Fruit fly (Drosophila melanogaster) whole organism, embryonic: Measurements from ENCODE around the gene CG15337.

ENCODE experiments used
- Ada2b ChIP-seq: fragments of 200-800 bp; sonication (Bioruptor generic); IDR thresholded peaks from 2 replicates; pipeline ENCODE4 v1.3.6; 2022; ENCODE audit warnings: missing biosample characterization, missing genetic modification characterization
- Atf3 ChIP-seq: fragments of 200-800 bp; sonication (Bioruptor generic); optimal IDR thresholded peaks from 3 replicates; lab custom pipeline; 2016; ENCODE audit warnings: missing biosample characterization, missing genetic modification characterization
- BEAF-32 ChIP-seq: fragments of 200-800 bp; sonication (Bioruptor generic); optimal IDR thresholded peaks from 3 replicates; lab custom pipeline; 2017; ENCODE audit warnings: missing biosample characterization, missing genetic modification characterization, mild to moderate bottlenecking, moderate library complexity, missing genetic modification reagents
- Bteb2 ChIP-seq: fragments of 200-800 bp; sonication (Bioruptor generic); optimal IDR thresholded peaks from 2 replicates; lab custom pipeline; 2016; ENCODE audit warnings: missing biosample characterization, missing genetic modification characterization
- CG1024 ChIP-seq: fragments of 200-800 bp; sonication (Bioruptor generic); IDR thresholded peaks from 2 replicates; pipeline ENCODE4 v1.3.6; 2022; ENCODE audit warnings: missing biosample characterization, missing genetic modification characterization
- CG10267 ChIP-seq: fragments of 200-800 bp; sonication (Bioruptor generic); optimal IDR thresholded peaks from 2 replicates; lab custom pipeline; 2018; ENCODE audit warnings: missing biosample characterization, mild to moderate bottlenecking, missing genetic modification characterization, moderate library complexity
- CG11085 ChIP-seq: fragments of 200-800 bp; sonication (Bioruptor generic); IDR thresholded peaks from 2 replicates; pipeline ENCODE4 v1.3.6; 2022; ENCODE audit warnings: missing biosample characterization, missing genetic modification characterization
- CG12769 ChIP-seq: fragments of 200-800 bp; sonication (Bioruptor generic); optimal IDR thresholded peaks from 2 replicates; lab custom pipeline; 2019; ENCODE audit warnings: missing biosample characterization, mild to moderate bottlenecking, missing genetic modification characterization, moderate library complexity
- CG13287 ChIP-seq: fragments of 200-800 bp; sonication (Bioruptor generic); IDR thresholded peaks from 2 replicates; pipeline ENCODE4 v1.3.6; 2022; ENCODE audit warnings: missing biosample characterization, missing genetic modification characterization; ENCODE audit not compliant: partially characterized antibody
- CG14014 ChIP-seq: fragments of 200-800 bp; sonication (Bioruptor generic); IDR thresholded peaks from 2 replicates; pipeline ENCODE4 v1.3.6; 2022; ENCODE audit warnings: missing biosample characterization, missing genetic modification characterization
- CG14050 ChIP-seq: fragments of 200-800 bp; sonication (Bioruptor generic); IDR thresholded peaks from 3 replicates; pipeline ENCODE4 v1.3.6; 2022; ENCODE audit warnings: missing biosample characterization, missing genetic modification characterization
- CG1529 ChIP-seq: fragments of 200-800 bp; sonication (Bioruptor generic); optimal IDR thresholded peaks from 3 replicates; lab custom pipeline; 2018; ENCODE audit warnings: missing biosample characterization, missing genetic modification characterization
- CG17186 ChIP-seq: fragments of 200-800 bp; sonication (Bioruptor generic); optimal IDR thresholded peaks from 3 replicates; lab custom pipeline; 2017; ENCODE audit warnings: missing biosample characterization, missing genetic modification reagents, missing genetic modification characterization
- CG17361 ChIP-seq: fragments of 200-800 bp; sonication (Bioruptor generic); IDR thresholded peaks from 3 replicates; pipeline ENCODE4 v1.3.6; 2022; ENCODE audit warnings: missing biosample characterization, missing genetic modification characterization
- CG30403 ChIP-seq: fragments of 200-800 bp; sonication (Bioruptor generic); optimal IDR thresholded peaks from 3 replicates; lab custom pipeline; 2016; ENCODE audit warnings: missing biosample characterization, missing genetic modification characterization
- CG3065 ChIP-seq: fragments of 200-800 bp; sonication (Bioruptor generic); optimal IDR thresholded peaks from 2 replicates; lab custom pipeline; 2016; ENCODE audit warnings: missing biosample characterization, missing genetic modification characterization
- CG3281 ChIP-seq: fragments of 200-800 bp; sonication (Bioruptor generic); optimal IDR thresholded peaks from 3 replicates; lab custom pipeline; 2017; ENCODE audit warnings: missing biosample characterization, mild to moderate bottlenecking, missing genetic modification characterization
- CG33557 ChIP-seq: fragments of 200-800 bp; sonication (Bioruptor generic); optimal IDR thresholded peaks from 2 replicates; lab custom pipeline; 2019; ENCODE audit warnings: missing biosample characterization, mild to moderate bottlenecking, missing genetic modification characterization, moderate library complexity
- CG3847 ChIP-seq: fragments of 200-800 bp; sonication (Bioruptor generic); IDR thresholded peaks from 2 replicates; pipeline ENCODE4 v1.3.6; 2022; ENCODE audit warnings: missing biosample characterization, missing genetic modification characterization
- CG4424 ChIP-seq: fragments of 200-800 bp; sonication (Bioruptor generic); optimal IDR thresholded peaks from 3 replicates; lab custom pipeline; 2016; ENCODE audit warnings: missing biosample characterization, missing genetic modification characterization
- CG5245 ChIP-seq: fragments of 200-800 bp; sonication (Bioruptor generic); optimal IDR thresholded peaks from 3 replicates; lab custom pipeline; 2016; ENCODE audit warnings: missing biosample characterization, missing genetic modification characterization
- CG6765 ChIP-seq: fragments of 200-800 bp; sonication (Bioruptor generic); optimal IDR thresholded peaks from 3 replicates; lab custom pipeline; 2017; ENCODE audit warnings: missing biosample characterization, mild to moderate bottlenecking, missing genetic modification characterization
- CG6854 ChIP-seq: fragments of 200-800 bp; sonication (Bioruptor generic); optimal IDR thresholded peaks from 3 replicates; lab custom pipeline; 2017; ENCODE audit warnings: missing biosample characterization, mild to moderate bottlenecking, missing genetic modification characterization
- CG9876 ChIP-seq: fragments of 200-800 bp; sonication (Bioruptor generic); optimal IDR thresholded peaks from 2 replicates; lab custom pipeline; 2016; ENCODE audit warnings: missing biosample characterization, missing genetic modification characterization
- D ChIP-seq, 2 experiments: fragments of 200-800 bp in 1 of 2; fragments of >200 bp in 1 of 2; sonication (Bioruptor generic) in 1 of 2; optimal IDR thresholded peaks; 2 replicates in 1 of 2; 3 replicates in 1 of 2; lab custom pipeline; 2017; ENCODE audit warnings: mild to moderate bottlenecking in 1 of 2, missing biosample characterization in 1 of 2, missing genetic modification characterization in 1 of 2, missing genetic modification reagents in 1 of 2
- Dek ChIP-seq: fragments of 200-800 bp; sonication (Bioruptor generic); optimal IDR thresholded peaks from 3 replicates; lab custom pipeline; 2019; ENCODE audit warnings: missing biosample characterization, mild to moderate bottlenecking, missing genetic modification characterization, moderate library complexity
- H15 ChIP-seq: fragments of 200-800 bp; sonication (Bioruptor generic); IDR thresholded peaks from 3 replicates; pipeline ENCODE4 v1.3.6; 2022; ENCODE audit warnings: missing biosample characterization, missing genetic modification characterization
- Hr39 ChIP-seq: fragments of >200 bp; optimal IDR thresholded peaks from 2 replicates; lab custom pipeline; 2017
- Myb ChIP-seq: fragments of 200-800 bp; sonication (Bioruptor generic); optimal IDR thresholded peaks from 2 replicates; lab custom pipeline; 2016; ENCODE audit warnings: missing biosample characterization, missing genetic modification characterization
- Rx ChIP-seq: fragments of 200-800 bp; sonication (Bioruptor generic); IDR thresholded peaks from 2 replicates; pipeline ENCODE4 v1.3.6; 2022; ENCODE audit warnings: missing biosample characterization, missing genetic modification characterization
- Ssrp ChIP-seq: fragments of 200-800 bp; sonication (Bioruptor generic); optimal IDR thresholded peaks from 2 replicates; lab custom pipeline; 2018; ENCODE audit warnings: missing biosample characterization, mild to moderate bottlenecking, missing genetic modification characterization, moderate library complexity
- TFAM ChIP-seq: fragments of 200-800 bp; sonication (Bioruptor generic); optimal IDR thresholded peaks from 2 replicates; lab custom pipeline; 2017; ENCODE audit warnings: missing biosample characterization, missing genetic modification characterization, inconsistent platforms
- Usf ChIP-seq: fragments of 200-800 bp; sonication (Bioruptor generic); optimal IDR thresholded peaks from 2 replicates; lab custom pipeline; 2017; ENCODE audit warnings: missing genotype, missing biosample characterization, missing genetic modification characterization
- bbx ChIP-seq: fragments of 200-800 bp; sonication (Bioruptor generic); IDR thresholded peaks from 2 replicates; pipeline ENCODE4 v1.3.6; 2022; ENCODE audit warnings: missing biosample characterization, missing genetic modification characterization; ENCODE audit not compliant: partially characterized antibody
- bcd ChIP-seq: fragments of 200-800 bp; sonication (Bioruptor generic); optimal IDR thresholded peaks from 2 replicates; lab custom pipeline; 2017; ENCODE audit warnings: missing biosample characterization, mild to moderate bottlenecking, missing genetic modification characterization
- br ChIP-seq: fragments of >200 bp; optimal IDR thresholded peaks from 2 replicates; lab custom pipeline; 2017
- ci ChIP-seq: fragments of 200-800 bp; sonication (Bioruptor generic); IDR thresholded peaks from 3 replicates; pipeline ENCODE4 v1.3.6; 2022; ENCODE audit warnings: missing biosample characterization, missing genetic modification characterization
- dpn ChIP-seq, 2 experiments: fragments of 200-800 bp; sonication (Bioruptor generic); optimal IDR thresholded peaks; 3 replicates each; lab custom pipeline; 2016; ENCODE audit warnings: missing biosample characterization in 2 of 2, missing genetic modification characterization in 2 of 2
- fru ChIP-seq: fragments of >200 bp; optimal IDR thresholded peaks from 2 replicates; lab custom pipeline; 2017
- gce ChIP-seq: fragments of 200-800 bp; sonication (Bioruptor generic); IDR thresholded peaks from 3 replicates; pipeline ENCODE4 v1.3.6; 2022; ENCODE audit warnings: missing biosample characterization, missing genetic modification characterization
- h ChIP-seq: fragments of >200 bp; optimal IDR thresholded peaks from 2 replicates; lab custom pipeline; 2017
- hkb ChIP-seq, 2 experiments: fragments of 200-800 bp in 1 of 2; fragments of >200 bp in 1 of 2; sonication (Bioruptor generic) in 1 of 2; IDR thresholded peaks in 1 of 2; optimal IDR thresholded peaks in 1 of 2; 2 replicates each; pipeline versions ENCODE4 v1.3.6 to Lab custom; 2017 to 2022; ENCODE audit warnings: missing biosample characterization in 1 of 2, missing genetic modification characterization in 1 of 2
- jing ChIP-seq: fragments of 200-800 bp; sonication (Bioruptor generic); optimal IDR thresholded peaks from 2 replicates; lab custom pipeline; 2018; ENCODE audit warnings: missing biosample characterization, mild to moderate bottlenecking, missing genetic modification characterization
- lmd ChIP-seq: fragments of 200-800 bp; sonication (Bioruptor generic); IDR thresholded peaks from 2 replicates; pipeline ENCODE4 v1.3.6; 2022; ENCODE audit warnings: missing biosample characterization, missing genetic modification characterization
- lov ChIP-seq, 2 experiments: fragments of 200-800 bp in 1 of 2; fragments of >200 bp in 1 of 2; sonication (Bioruptor generic) in 1 of 2; IDR thresholded peaks in 1 of 2; optimal IDR thresholded peaks in 1 of 2; 2 replicates in 1 of 2; 3 replicates in 1 of 2; pipeline versions ENCODE4 v1.3.6 to Lab custom; 2017 to 2022; ENCODE audit warnings: missing biosample characterization in 1 of 2, missing genetic modification characterization in 1 of 2
- mam ChIP-seq: fragments of 200-800 bp; sonication (Bioruptor generic); optimal IDR thresholded peaks from 3 replicates; lab custom pipeline; 2016; ENCODE audit warnings: missing biosample characterization, missing genetic modification characterization
- org-1 ChIP-seq: fragments of 200-800 bp; sonication (Bioruptor generic); optimal IDR thresholded peaks from 2 replicates; lab custom pipeline; 2017; ENCODE audit warnings: missing biosample characterization, missing genetic modification characterization
- ro ChIP-seq: fragments of 200-800 bp; sonication (Bioruptor generic); IDR thresholded peaks from 2 replicates; pipeline ENCODE4 v1.3.6; 2022; ENCODE audit warnings: missing biosample characterization, missing genetic modification characterization
- run ChIP-seq: fragments of 200-800 bp; sonication (Bioruptor generic); optimal IDR thresholded peaks from 3 replicates; lab custom pipeline; 2018; ENCODE audit warnings: missing biosample characterization, mild to moderate bottlenecking, missing genetic modification characterization
- seq ChIP-seq: fragments of 200-800 bp; sonication (Bioruptor generic); IDR thresholded peaks from 2 replicates; pipeline ENCODE4 v1.3.6; 2022; ENCODE audit warnings: missing biosample characterization, missing genetic modification characterization
- tup ChIP-seq: fragments of 200-800 bp; sonication (Bioruptor generic); optimal IDR thresholded peaks from 2 replicates; lab custom pipeline; 2016; ENCODE audit warnings: missing biosample characterization, mild to moderate bottlenecking, missing genetic modification characterization, moderate library complexity

Gene CG15337

DNA sequence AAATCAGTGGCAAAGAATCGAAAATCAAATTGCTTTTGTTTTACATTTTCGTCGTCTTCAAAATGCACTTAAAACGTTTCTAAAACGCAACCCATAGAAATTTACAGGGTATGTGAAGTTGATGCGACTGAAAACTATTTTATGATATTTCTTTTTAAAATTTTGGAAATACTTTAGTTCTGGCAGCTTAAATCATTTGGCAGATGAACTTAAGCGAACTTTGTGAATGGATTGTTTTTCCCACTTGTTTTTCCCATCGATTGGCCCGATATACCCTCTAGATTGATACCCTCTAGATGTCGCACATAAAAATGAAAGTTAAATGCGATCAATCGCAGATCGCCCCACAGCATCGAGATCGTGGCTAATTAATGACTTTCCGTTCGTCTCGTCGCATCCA, 33.7 kb upstream of the CG15337 start (continued):
- no peak for TF ChIP-seq hkb (optimal IDR thresholded peaks at IDR 0.05; lab: Kevin White, UChicago)
- peak; percentile 65 for TF ChIP-seq hkb (GFP tag; IDR thresholded peaks at IDR 0.05; lab: Robert Waterston, UW)
- TF ChIP-seq CG4424 (GFP tag; lab: Kevin White, UChicago): peak; percentile 69
- TF ChIP-seq CG1024: 0 out of 2 replicates have a peak, but pooled peaks have one; percentile 26
- TF ChIP-seq CG10267 (tag; lab: Kevin White, UChicago): peak; percentile 57
- TF ChIP-seq CG11085: no peak
- peak; percentile 18 for TF ChIP-seq bcd (GFP tag; lab: Kevin White, UChicago)
- peak; percentile 89 for TF ChIP-seq ci (GFP tag; lab: Robert Waterston, UW)
- TF ChIP-seq CG1529 (GFP tag; lab: Kevin White, UChicago): peak; percentile 56
- TF ChIP-seq Bteb2 (GFP tag; lab: Kevin White, UChicago): no peak
- TF ChIP-seq Ssrp (tag; lab: Kevin White, UChicago): peak; percentile 65
- TF ChIP-seq Rx: peak; percentile 59; the same call in 1 of the 2 replicates
- TF ChIP-seq CG3065: no peak
- TF ChIP-seq mam (GFP tag; lab: Kevin White, UChicago): no peak
- TF ChIP-seq CG6854 (GFP tag; lab: Kevin White, UChicago): no peak
- peak; percentile 52 for TF ChIP-seq jing
- peak; percentile 7 for TF ChIP-seq CG17186 (GFP tag; lab: Kevin White, UChicago)
- TF ChIP-seq CG9876 (GFP tag; lab: Kevin White, UChicago): no peak
- no peak for TF ChIP-seq TFAM (GFP tag; lab: Kevin White, UChicago)
- no peak for TF ChIP-seq run
- no peak for TF ChIP-seq D (optimal IDR thresholded peaks at IDR 0.05; lab: Kevin White, UChicago)
- TF ChIP-seq D (GFP tag; optimal IDR thresholded peaks at IDR 0.05; lab: Kevin White, UChicago): peak; percentile 63
- no peak for TF ChIP-seq CG14014
- no peak for TF ChIP-seq BEAF-32
- no peak for TF ChIP-seq bbx (GFP tag; lab: Robert Waterston, UW)
- TF ChIP-seq CG13287 (GFP tag; lab: Robert Waterston, UW): no peak
- TF ChIP-seq CG12769 (tag; lab: Kevin White, UChicago): peak; percentile 32
- TF ChIP-seq Ada2b (GFP tag; lab: Robert Waterston, UW): peak; percentile 61
- peak; percentile 61; the same call in 1 of the 3 replicates for TF ChIP-seq gce (GFP tag; lab: Robert Waterston, UW)
- no peak for TF ChIP-seq ro (GFP tag; lab: Robert Waterston, UW)
- TF ChIP-seq H15 (GFP tag; lab: Robert Waterston, UW): peak; percentile 72
- TF ChIP-seq fru (lab: Kevin White, UChicago): no peak
- TF ChIP-seq CG5245 (GFP tag; lab: Kevin White, UChicago): peak; percentile 36
- no peak for TF ChIP-seq tup (GFP tag; lab: Kevin White, UChicago)
- TF ChIP-seq Dek: no peak
- peak; percentile 35 to 49 for TF ChIP-seq dpn (GFP tag; optimal IDR thresholded peaks at IDR 0.05; lab: Kevin White, UChicago)
- peak; percentile 50 for TF ChIP-seq CG30403 (GFP tag; lab: Kevin White, UChicago)
- TF ChIP-seq CG3281 (GFP tag; lab: Kevin White, UChicago): no peak
- peak; percentile 15 for TF ChIP-seq org-1
- no peak for TF ChIP-seq CG6765 (GFP tag; lab: Kevin White, UChicago)
- no peak for TF ChIP-seq h (lab: Kevin White, UChicago)
- TF ChIP-seq Hr39 (lab: Kevin White, UChicago): no peak
- TF ChIP-seq CG14050 (GFP tag; lab: Robert Waterston, UW): peak; percentile 38; the same call in 2 of the 3 replicates
- no peak for TF ChIP-seq Usf (GFP tag; lab: Kevin White, UChicago)
- TF ChIP-seq CG17361: peak; percentile 56; the same call in 2 of the 3 replicates
- no peak for TF ChIP-seq seq
- peak; percentile 16 for TF ChIP-seq CG33557 (GFP tag; lab: Kevin White, UChicago)
- TF ChIP-seq Myb (GFP tag; lab: Kevin White, UChicago): no peak
- TF ChIP-seq Atf3 (GFP tag; lab: Kevin White, UChicago): peak; percentile 38
- TF ChIP-seq lov (optimal IDR thresholded peaks at IDR 0.05; lab: Kevin White, UChicago): no peak
- TF ChIP-seq lov (GFP tag; IDR thresholded peaks at IDR 0.05; lab: Robert Waterston, UW): 0 out of 3 replicates have a peak, but pooled peaks have one; percentile 57
- TF ChIP-seq CG3847 (GFP tag; lab: Robert Waterston, UW): 0 out of 2 replicates have a peak, but pooled peaks have one; percentile 20
- peak; percentile 60 for TF ChIP-seq lmd (GFP tag; lab: Robert Waterston, UW)
- TF ChIP-seq br (lab: Kevin White, UChicago): no peak
